Worm (Caenorhabditis elegans): ENCODE results near the gene Y39A1C.1.

ce11 chrIII:10848858-10849257 lies 6.4 kb upstream of the Y39A1C.1 start, which contains the start of the genes fbxb-85 and hex-3:
- TF ChIP-seq sptf-1 (tag; optimal IDR thresholded peaks at IDR 0.05): peak; percentile 92
- TF ChIP-seq elt-1 (tag; optimal IDR thresholded peaks at IDR 0.05; ENCODE audit: borderline replicate concordance, insufficient read depth): peak; percentile 1

All from whole organism, mixed stage, embryonic.